Worm (Caenorhabditis elegans) whole organism, young adult: Measurements from ENCODE around the gene vamp-8.

Experiments used
- F57C9.4 ChIP-seq: sonication (generic microtip); optimal IDR thresholded peaks from 2 replicates; lab custom pipeline; 2017; ENCODE audit warnings: mild to moderate bottlenecking, missing genetic modification characterization, missing compliant biosample characterization
- attf-5 ChIP-seq: fragments of 200-800 bp; sonication (Bioruptor generic); optimal IDR thresholded peaks from 2 replicates; lab custom pipeline; 2018; ENCODE audit warnings: mild to moderate bottlenecking, missing genetic modification characterization, missing compliant biosample characterization
- tlf-1 ChIP-seq: fragments of 200-800 bp; sonication (Bioruptor generic); optimal IDR thresholded peaks from 2 replicates; lab custom pipeline; 2018; ENCODE audit warnings: mild to moderate bottlenecking, missing genetic modification characterization, missing compliant biosample characterization

- TF ChIP-seq tlf-1 (no peak), attf-5 (GFP tag; lab: Kevin White, UChicago) (no peak), F57C9.4 (tag; lab: Kevin White, UChicago) (no peak)
These were observed 41.4 kb upstream of the vamp-8 start for ce11 chrIV:13906369-13906768.
